Fruit fly (Drosophila melanogaster) whole organism, prepupa: Measurements from ENCODE around the gene CG32259.

Experiments used
- Blimp-1 ChIP-seq: fragments of 200-800 bp; sonication (Bioruptor generic); optimal IDR thresholded peaks from 3 replicates; lab custom pipeline; 2017; ENCODE audit warnings: missing biosample characterization, missing genetic modification characterization, mild to moderate bottlenecking, moderate library complexity, missing genetic modification reagents
- CG10631 ChIP-seq: fragments of 200-800 bp; sonication (Bioruptor generic); optimal IDR thresholded peaks from 2 replicates; lab custom pipeline; 2016; ENCODE audit warnings: missing biosample characterization, missing genetic modification characterization
- CG11294 ChIP-seq: fragments of 200-800 bp; sonication (Bioruptor generic); IDR thresholded peaks from 2 replicates; pipeline ENCODE4 v1.3.6; 2022; ENCODE audit warnings: missing biosample characterization, missing genetic modification characterization
- CG11902 ChIP-seq: fragments of 200-800 bp; sonication (Bioruptor generic); optimal IDR thresholded peaks from 3 replicates; lab custom pipeline; 2016; ENCODE audit warnings: missing biosample characterization, missing genetic modification characterization
- CG1621 ChIP-seq: fragments of 200-800 bp; sonication (Bioruptor generic); optimal IDR thresholded peaks from 3 replicates; lab custom pipeline; 2018; ENCODE audit warnings: missing biosample characterization, mild to moderate bottlenecking, missing genetic modification characterization
- CG16779 ChIP-seq: fragments of 200-800 bp; sonication (Bioruptor generic); optimal IDR thresholded peaks from 3 replicates; lab custom pipeline; 2017; ENCODE audit warnings: missing biosample characterization, mild to moderate bottlenecking, missing genetic modification characterization
- CG31627 ChIP-seq: fragments of 200-800 bp; sonication (Bioruptor generic); optimal IDR thresholded peaks from 3 replicates; lab custom pipeline; 2016; ENCODE audit warnings: missing biosample characterization, missing genetic modification characterization
- CG4318 ChIP-seq: fragments of 200-800 bp; sonication (Bioruptor generic); optimal IDR thresholded peaks from 3 replicates; lab custom pipeline; 2017; ENCODE audit warnings: missing biosample characterization, mild to moderate bottlenecking, missing genetic modification characterization
- CG6163 ChIP-seq: fragments of 200-800 bp; sonication (Bioruptor generic); IDR thresholded peaks from 3 replicates; pipeline ENCODE4 v1.3.6; 2022; ENCODE audit warnings: missing biosample characterization, missing genetic modification characterization
- CG6276 ChIP-seq: fragments of 200-800 bp; sonication (Bioruptor generic); optimal IDR thresholded peaks from 2 replicates; lab custom pipeline; 2017; ENCODE audit warnings: missing biosample characterization, mild to moderate bottlenecking, missing genetic modification characterization
- CG6792 ChIP-seq: fragments of 200-800 bp; sonication (Bioruptor generic); optimal IDR thresholded peaks from 3 replicates; lab custom pipeline; 2016; ENCODE audit warnings: missing biosample characterization, missing genetic modification characterization
- CG6808 ChIP-seq: fragments of 200-800 bp; sonication (Bioruptor generic); optimal IDR thresholded peaks from 3 replicates; lab custom pipeline; 2017; ENCODE audit warnings: missing biosample characterization, missing genetic modification characterization, mild to moderate bottlenecking, moderate library complexity, missing genetic modification reagents
- CG6854 ChIP-seq: fragments of 200-800 bp; sonication (Bioruptor generic); optimal IDR thresholded peaks from 2 replicates; lab custom pipeline; 2017; ENCODE audit warnings: missing biosample characterization, mild to moderate bottlenecking, missing genetic modification characterization
- CG8119 ChIP-seq: fragments of 200-800 bp; sonication (Bioruptor generic); IDR thresholded peaks from 3 replicates; pipeline ENCODE4 v1.3.6; 2022; ENCODE audit warnings: missing biosample characterization, missing genetic modification characterization
- CG8319 ChIP-seq: fragments of 200-800 bp; sonication (Bioruptor generic); optimal IDR thresholded peaks from 3 replicates; lab custom pipeline; 2016; ENCODE audit warnings: missing biosample characterization, missing genetic modification characterization
- CG9139 ChIP-seq: fragments of 200-800 bp; sonication (Bioruptor generic); optimal IDR thresholded peaks from 3 replicates; lab custom pipeline; 2017; ENCODE audit warnings: missing biosample characterization, mild to moderate bottlenecking, missing genetic modification characterization
- Eip78C ChIP-seq: fragments of 200-800 bp; sonication (Bioruptor generic); peaks from one replicate; lab custom pipeline; 2016; ENCODE audit warnings: missing biosample characterization, missing genetic modification characterization
- Eip93F ChIP-seq: fragments of 200-800 bp; sonication (Bioruptor generic); optimal IDR thresholded peaks from 2 replicates; lab custom pipeline; 2016; ENCODE audit warnings: missing biosample characterization, mild to moderate bottlenecking, missing genetic modification characterization
- Gug ChIP-seq: fragments of 200-800 bp; sonication (Bioruptor generic); IDR thresholded peaks from 2 replicates; pipeline ENCODE4 v1.3.6; 2022; ENCODE audit warnings: missing biosample characterization, missing genetic modification characterization
- Hr38 ChIP-seq: sonication (Bioruptor generic); optimal IDR thresholded peaks from 2 replicates; lab custom pipeline; 2016; ENCODE audit warnings: missing biosample characterization, missing genetic modification characterization
- Hr39 ChIP-seq: fragments of 200-800 bp; sonication (Bioruptor generic); optimal IDR thresholded peaks from 2 replicates; lab custom pipeline; 2016; ENCODE audit warnings: missing biosample characterization, missing genetic modification characterization
- Hr4 ChIP-seq: fragments of 200-800 bp; sonication (Bioruptor generic); optimal IDR thresholded peaks from 3 replicates; lab custom pipeline; 2016; ENCODE audit warnings: missing biosample characterization, missing genetic modification characterization
- Met ChIP-seq: fragments of 200-800 bp; sonication (Bioruptor generic); optimal IDR thresholded peaks from 3 replicates; lab custom pipeline; 2016; ENCODE audit warnings: missing biosample characterization, missing genetic modification characterization
- OdsH ChIP-seq: fragments of 200-800 bp; sonication (Bioruptor generic); optimal IDR thresholded peaks from 3 replicates; lab custom pipeline; 2016; ENCODE audit warnings: missing biosample characterization, missing genetic modification characterization
- cyc ChIP-seq: fragments of 200-800 bp; sonication (Bioruptor generic); optimal IDR thresholded peaks from 3 replicates; lab custom pipeline; 2016; ENCODE audit warnings: missing biosample characterization, missing genetic modification characterization
- dsx ChIP-seq: fragments of 200-800 bp; optimal IDR thresholded peaks from 3 replicates; lab custom pipeline; 2019; ENCODE audit warnings: missing biosample characterization, mild to moderate bottlenecking, missing genetic modification characterization, moderate library complexity; ENCODE audit not compliant: poor library complexity, severe bottlenecking
- fd59A ChIP-seq: fragments of 200-800 bp; sonication (Bioruptor generic); optimal IDR thresholded peaks from 2 replicates; lab custom pipeline; 2017; ENCODE audit warnings: missing biosample characterization, mild to moderate bottlenecking, missing genetic modification characterization, missing genetic modification reagents
- fd85E ChIP-seq: fragments of 200-800 bp; sonication (Bioruptor generic); optimal IDR thresholded peaks from 3 replicates; lab custom pipeline; 2016; ENCODE audit warnings: missing biosample characterization, missing genetic modification characterization
- lz ChIP-seq: fragments of 200-800 bp; sonication (Bioruptor generic); optimal IDR thresholded peaks from 3 replicates; lab custom pipeline; 2016; ENCODE audit warnings: missing biosample characterization, missing genetic modification characterization
- pdm3 ChIP-seq: fragments of 200-800 bp; sonication (Bioruptor generic); optimal IDR thresholded peaks from 3 replicates; lab custom pipeline; 2016; ENCODE audit warnings: missing biosample characterization, missing genetic modification characterization
- salr ChIP-seq, 2 experiments: fragments of 200-800 bp; sonication (Bioruptor generic); optimal IDR thresholded peaks; 3 replicates each; lab custom pipeline; 2016 to 2018; ENCODE audit warnings: missing biosample characterization in 2 of 2, missing genetic modification characterization in 2 of 2, mild to moderate bottlenecking in 1 of 2
- spab ChIP-seq: fragments of 200-800 bp; sonication (Bioruptor generic); optimal IDR thresholded peaks from 2 replicates; lab custom pipeline; 2017; ENCODE audit warnings: missing biosample characterization, mild to moderate bottlenecking, missing genetic modification characterization, missing genetic modification reagents
- svp ChIP-seq: fragments of 200-800 bp; sonication (Bioruptor generic); peaks from one replicate; lab custom pipeline; 2016; ENCODE audit warnings: missing biosample characterization, missing genetic modification characterization

The CG32259 gene

DNA sequence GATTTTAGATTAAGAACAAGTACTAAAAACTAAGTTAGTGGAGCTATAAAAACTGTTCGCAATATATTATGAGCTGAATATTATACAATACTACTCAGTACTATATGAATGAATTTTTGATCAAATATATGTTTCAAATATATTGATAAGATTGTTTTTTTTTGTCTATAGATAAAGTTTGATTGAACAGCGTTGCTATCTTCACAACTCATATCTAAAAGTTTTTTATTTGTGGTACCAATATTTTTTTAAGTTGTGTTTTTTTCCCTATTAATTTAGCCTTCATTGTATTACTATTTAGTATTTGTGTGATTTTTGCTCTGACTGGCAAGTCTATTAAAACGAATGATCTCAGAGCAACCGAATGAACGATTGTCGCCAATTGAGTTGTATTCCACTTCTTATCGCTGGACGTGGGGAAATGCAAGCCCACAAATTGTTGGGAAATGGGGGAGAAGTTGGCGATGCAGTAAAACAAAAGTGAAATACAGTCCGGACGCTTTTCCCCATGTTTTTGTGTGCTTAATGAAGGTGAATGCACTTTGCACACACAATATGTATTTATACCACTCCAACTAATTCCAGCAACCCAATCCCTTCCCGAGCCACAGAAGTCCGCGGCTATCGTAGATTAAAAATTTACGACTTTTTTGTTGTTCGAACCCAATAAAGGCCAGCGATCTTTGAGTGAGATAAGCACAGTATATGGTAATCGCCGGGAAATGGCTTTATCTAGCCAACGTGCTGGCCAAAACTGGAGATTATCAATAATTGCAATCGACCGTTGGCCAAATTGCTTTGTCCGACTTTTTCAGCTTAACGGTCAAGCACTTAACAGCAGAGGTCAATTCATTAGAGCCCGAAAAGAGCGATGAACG is 47.6 kb downstream of the CG32259 start (continued):
- TF ChIP-seq Met (GFP tag; lab: Kevin White, UChicago) (no peak), CG6163 (no peak), Hr4 (GFP tag; lab: Kevin White, UChicago) (peak; percentile 18), spab (no peak), lz (GFP tag; lab: Kevin White, UChicago) (no peak), fd59A (no peak), Hr38 (GFP tag; lab: Kevin White, UChicago) (no peak), CG9139 (GFP tag; lab: Kevin White, UChicago) (no peak), Blimp-1 (GFP tag; lab: Kevin White, UChicago) (no peak), CG10631 (no peak), CG31627 (GFP tag; lab: Kevin White, UChicago) (no peak), Eip78C (GFP tag; lab: Kevin White, UChicago) (peak; percentile 71), CG8319 (GFP tag; lab: Kevin White, UChicago) (no peak), CG6276 (GFP tag; lab: Kevin White, UChicago) (peak; percentile 26), dsx (GFP tag; lab: Kevin White, UChicago) (no peak), CG1621 (tag; lab: Kevin White, UChicago) (no peak), CG16779 (tag; lab: Kevin White, UChicago) (no peak), Gug (GFP tag; lab: Robert Waterston, UW) (0 out of 2 replicates have a peak, but pooled peaks have one; percentile 17), pdm3 (GFP tag; lab: Kevin White, UChicago) (peak; percentile 22), svp (GFP tag; lab: Kevin White, UChicago) (peak; percentile 83), CG6792 (GFP tag; lab: Kevin White, UChicago) (no peak), CG11902 (GFP tag; lab: Kevin White, UChicago) (no peak), CG8119 (GFP tag; lab: Robert Waterston, UW) (0 out of 3 replicates have a peak, but pooled peaks have one; percentile 35), salr (GFP tag; optimal IDR thresholded peaks at IDR 0.05; lab: Kevin White, UChicago) (no peak), cyc (GFP tag; lab: Kevin White, UChicago) (no peak), CG4318 (GFP tag; lab: Kevin White, UChicago) (no peak), OdsH (GFP tag; lab: Kevin White, UChicago) (peak; percentile 9), Eip93F (GFP tag; lab: Kevin White, UChicago) (peak; percentile 77), CG6854 (GFP tag; lab: Kevin White, UChicago) (no peak), CG11294 (GFP tag; lab: Robert Waterston, UW) (no peak), CG6808 (GFP tag; lab: Kevin White, UChicago) (no peak), fd85E (GFP tag; lab: Kevin White, UChicago) (no peak)
- TF ChIP-seq, all 60 proteins: peak for 18

DNA sequence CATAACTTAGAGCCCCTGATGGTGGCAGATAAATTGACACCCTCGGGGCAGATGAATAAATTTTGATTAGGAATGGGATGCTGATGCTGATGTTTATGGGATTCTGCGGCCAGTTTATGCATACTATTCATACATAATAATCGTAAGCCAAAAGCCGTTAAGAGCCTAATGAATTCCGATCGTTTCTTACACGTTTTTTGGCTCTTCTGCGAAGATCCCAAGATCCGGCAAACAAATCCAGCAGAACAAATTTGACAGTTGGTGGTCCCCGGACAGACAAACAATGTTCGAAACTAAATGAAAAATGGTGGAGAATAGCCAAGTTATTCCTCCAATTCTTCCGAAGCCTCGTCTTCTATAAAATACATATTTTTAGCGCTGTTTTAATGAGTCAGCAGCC is 48.3 kb downstream of the CG32259 start:
- no peak for TF ChIP-seq CG11902 (GFP tag; lab: Kevin White, UChicago)
- TF ChIP-seq OdsH (GFP tag; lab: Kevin White, UChicago): no peak
- no peak for TF ChIP-seq salr (GFP tag; optimal IDR thresholded peaks at IDR 0.05; lab: Kevin White, UChicago)

DNA sequence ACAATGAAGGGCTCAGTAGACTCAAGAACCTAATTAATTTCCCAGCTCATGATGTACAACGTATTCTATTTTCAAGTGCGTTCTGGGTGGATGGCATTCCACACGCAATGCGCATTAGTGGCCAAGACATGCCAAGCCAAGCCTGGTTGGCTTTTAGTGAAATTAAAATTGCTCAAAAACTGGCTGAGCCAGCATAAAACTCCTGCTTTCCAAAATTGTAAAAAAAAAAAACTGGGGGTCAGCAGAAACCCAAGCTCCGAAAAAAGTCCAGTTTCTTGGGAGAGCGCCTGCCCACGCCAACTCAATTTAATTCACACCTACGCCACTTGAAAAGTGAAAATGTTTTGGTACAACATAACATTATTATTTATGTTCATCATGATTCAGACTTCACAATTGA is 49.2 kb downstream of the CG32259 start:
- no peak for TF ChIP-seq Hr39 (GFP tag; lab: Kevin White, UChicago)
- TF ChIP-seq Eip78C (GFP tag; lab: Kevin White, UChicago): peak; percentile 58
- TF ChIP-seq, all 60 proteins: peak for 1
